Fruit fly (Drosophila melanogaster): Measurements from ENCODE around the gene Boh2.

Gene Boh2

dm6 chr2L:11184144-11184543 is 5.3 kb downstream of the Boh2 start (continued):
- TF ChIP-seq mld (GFP tag; IDR thresholded peaks at IDR 0.05; ENCODE audit: partially characterized antibody) = no peak
- TF ChIP-seq ATbp (GFP tag; optimal IDR thresholded peaks at IDR 0.05) = peak; percentile 22
- no peak for TF ChIP-seq dimm (GFP tag; IDR thresholded peaks at IDR 0.05)
- no peak for TF ChIP-seq BtbVII (GFP tag; optimal IDR thresholded peaks at IDR 0.05)
- no peak for TF ChIP-seq CG31365 (tag; optimal IDR thresholded peaks at IDR 0.05)
- TF ChIP-seq Abd-B (GFP tag; optimal IDR thresholded peaks at IDR 0.05) = no peak
- no peak for TF ChIP-seq CG3847 (GFP tag; IDR thresholded peaks at IDR 0.05)
- no peak for TF ChIP-seq Mrtf (GFP tag; IDR thresholded peaks at IDR 0.05)
- TF ChIP-seq MBD-R2 (GFP tag; IDR thresholded peaks at IDR 0.05) = no peak
- TF ChIP-seq CG12391 (tag; optimal IDR thresholded peaks at IDR 0.05) = peak; percentile 40
- no peak for TF ChIP-seq CG13894 (tag; optimal IDR thresholded peaks at IDR 0.05)
- TF ChIP-seq CG15514 (GFP tag; optimal IDR thresholded peaks at IDR 0.05) = no peak
- no peak for TF ChIP-seq CG12071 (GFP tag; optimal IDR thresholded peaks at IDR 0.05)
- TF ChIP-seq Gsc (GFP tag; IDR thresholded peaks at IDR 0.05) = no peak
- no peak for TF ChIP-seq pfk (GFP tag; optimal IDR thresholded peaks at IDR 0.05)
- no peak for TF ChIP-seq YL-1 (GFP tag; optimal IDR thresholded peaks at IDR 0.05)
- no peak for TF ChIP-seq CG7745 (tag; optimal IDR thresholded peaks at IDR 0.05)
- TF ChIP-seq stwl (tag; optimal IDR thresholded peaks at IDR 0.05) = no peak
- no peak for TF ChIP-seq nerfin-2 (GFP tag; IDR thresholded peaks at IDR 0.05; ENCODE audit: partially characterized antibody)
- no peak for TF ChIP-seq dati (GFP tag; IDR thresholded peaks at IDR 0.05)
- TF ChIP-seq CG16813 (GFP tag; IDR thresholded peaks at IDR 0.05; ENCODE audit: partially characterized antibody) = no peak
- TF ChIP-seq CG4730 (GFP tag; IDR thresholded peaks at IDR 0.05) = no peak
- TF ChIP-seq chif (GFP tag; optimal IDR thresholded peaks at IDR 0.05) = no peak
- no peak for TF ChIP-seq HHEX (GFP tag; optimal IDR thresholded peaks at IDR 0.05)
- TF ChIP-seq Lim3 (GFP tag; IDR thresholded peaks at IDR 0.05) = no peak
- peak in 1 of 2 experiments; percentile 3 for TF ChIP-seq dpn (GFP tag; optimal IDR thresholded peaks at IDR 0.05)
- no peak for TF ChIP-seq CG14860 (GFP tag; IDR thresholded peaks at IDR 0.05; ENCODE audit: partially characterized antibody)
- no peak for TF ChIP-seq wek (GFP tag; optimal IDR thresholded peaks at IDR 0.05)
- TF ChIP-seq Sry-β (GFP tag; optimal IDR thresholded peaks at IDR 0.05) = no peak
- TF ChIP-seq Chrac-16 (GFP tag; optimal IDR thresholded peaks at IDR 0.05) = no peak
- TF ChIP-seq croc (GFP tag; conservative IDR thresholded peaks at IDR 0.05) = no peak
- TF ChIP-seq Lpt (GFP tag; optimal IDR thresholded peaks at IDR 0.05) = no peak
- no peak for TF ChIP-seq lilli (GFP tag; optimal IDR thresholded peaks at IDR 0.05)
- TF ChIP-seq lola (GFP tag; optimal IDR thresholded peaks at IDR 0.05) = peak in 1 of 3 experiments; percentile 46
- TF ChIP-seq cad (GFP tag; optimal IDR thresholded peaks at IDR 0.05) = no peak
- no peak for TF ChIP-seq NfI (GFP tag; optimal IDR thresholded peaks at IDR 0.05)
- TF ChIP-seq Dbx (GFP tag; IDR thresholded peaks at IDR 0.05) = no peak
- no peak for TF ChIP-seq Adf1 (GFP tag; IDR thresholded peaks at IDR 0.05)
- TF ChIP-seq dmrt11E (tag; optimal IDR thresholded peaks at IDR 0.05) = peak; percentile 64
- TF ChIP-seq unc-4 (GFP tag; IDR thresholded peaks at IDR 0.05; ENCODE audit: partially characterized antibody) = no peak
- peak; percentile 20 for TF ChIP-seq CG30403 (GFP tag; optimal IDR thresholded peaks at IDR 0.05)
- no peak for TF ChIP-seq insv (GFP tag; optimal IDR thresholded peaks at IDR 0.05)
- TF ChIP-seq CG7786 (GFP tag; optimal IDR thresholded peaks at IDR 0.05) = no peak
- TF ChIP-seq CG1647 (GFP tag; optimal IDR thresholded peaks at IDR 0.05) = no peak
- TF ChIP-seq mirr (GFP tag; optimal IDR thresholded peaks at IDR 0.05) = no peak
- no peak for TF ChIP-seq Jarid2 (GFP tag; optimal IDR thresholded peaks at IDR 0.05)
- TF ChIP-seq wdn (GFP tag; IDR thresholded peaks at IDR 0.05) = no peak
- TF ChIP-seq oc (tag; optimal IDR thresholded peaks at IDR 0.05) = no peak
- TF ChIP-seq bab2 (GFP tag; optimal IDR thresholded peaks at IDR 0.05) = no peak
- TF ChIP-seq dan (GFP tag; IDR thresholded peaks at IDR 0.05) = no peak
- no peak for TF ChIP-seq jing (GFP tag; optimal IDR thresholded peaks at IDR 0.05)

All from whole organism, embryonic.